Worm (Caenorhabditis elegans) whole organism, late embryonic: ENCODE measurements around the gene srd-17.

ENCODE experiments used
- C08G9.2 ChIP-seq: sonication (generic microtip); optimal IDR thresholded peaks from 2 replicates; lab custom pipeline; 2016; ENCODE audit warnings: mild to moderate bottlenecking, missing genetic modification characterization, moderate library complexity, missing compliant biosample characterization
- K02D7.2 ChIP-seq: sonication (generic microtip); optimal IDR thresholded peaks from 2 replicates; lab custom pipeline; 2017; ENCODE audit warnings: mild to moderate bottlenecking, missing genetic modification characterization, missing compliant biosample characterization
- K09A11.1 ChIP-seq: sonication (generic microtip); optimal IDR thresholded peaks from 2 replicates; lab custom pipeline; 2017; ENCODE audit warnings: antibody characterized with exemption, mild to moderate bottlenecking, missing genetic modification characterization, missing compliant biosample characterization; ENCODE audit not compliant: insufficient read depth
- T23F11.4 ChIP-seq: fragments of 200-800 bp; sonication (Bioruptor generic); optimal IDR thresholded peaks from 2 replicates; lab custom pipeline; 2018; ENCODE audit warnings: mild to moderate bottlenecking, missing genetic modification characterization, missing compliant biosample characterization
- ahr-1 ChIP-seq: sonication (generic microtip); optimal IDR thresholded peaks from 2 replicates; lab custom pipeline; 2016; ENCODE audit warnings: missing genetic modification characterization, missing compliant biosample characterization
- ceh-14 ChIP-seq: sonication (generic microtip); optimal IDR thresholded peaks from 2 replicates; lab custom pipeline; 2016; ENCODE audit warnings: missing genotype, missing genetic modification characterization, missing compliant biosample characterization
- ceh-2 ChIP-seq: sonication (generic microtip); optimal IDR thresholded peaks from 2 replicates; lab custom pipeline; 2016; ENCODE audit warnings: missing genotype, missing genetic modification characterization, missing compliant biosample characterization
- ceh-22 ChIP-seq: sonication (generic microtip); optimal IDR thresholded peaks from 2 replicates; lab custom pipeline; 2017; ENCODE audit warnings: missing biosample characterization, missing genetic modification characterization
- ceh-24 ChIP-seq: sonication (generic microtip); optimal IDR thresholded peaks from 2 replicates; lab custom pipeline; 2016; ENCODE audit warnings: mild to moderate bottlenecking, missing genetic modification characterization, missing compliant biosample characterization
- ceh-30 ChIP-seq: fragments of 150-350 bp; optimal IDR thresholded peaks from 2 replicates; lab custom pipeline; 2014; ENCODE audit warnings: missing biosample characterization, missing genetic modification characterization
- ceh-31 ChIP-seq: sonication (generic microtip); optimal IDR thresholded peaks from 2 replicates; lab custom pipeline; 2016; ENCODE audit warnings: missing genetic modification characterization, missing compliant biosample characterization
- ceh-45 ChIP-seq: fragments of 200-800 bp; sonication (Bioruptor generic); IDR thresholded peaks from 2 replicates; pipeline ENCODE4 v1.3.6; 2022; ENCODE audit warnings: missing genetic modification reagents, missing genetic modification characterization, missing compliant biosample characterization
- ceh-6 ChIP-seq: fragments of 200-800 bp; sonication (Bioruptor generic); optimal IDR thresholded peaks from 2 replicates; lab custom pipeline; 2018; ENCODE audit warnings: mild to moderate bottlenecking, missing genetic modification characterization, missing compliant biosample characterization
- ceh-9 ChIP-seq: sonication (generic microtip); optimal IDR thresholded peaks from 2 replicates; lab custom pipeline; 2016; ENCODE audit warnings: mild to moderate bottlenecking, missing genetic modification characterization, inconsistent platforms, missing compliant biosample characterization
- dve-1 ChIP-seq: sonication (generic microtip); optimal IDR thresholded peaks from 2 replicates; lab custom pipeline; 2017; ENCODE audit warnings: antibody characterized with exemption, mild to moderate bottlenecking, missing genetic modification characterization, missing compliant biosample characterization
- elt-2 ChIP-seq: sonication (generic microtip); optimal IDR thresholded peaks from 2 replicates; lab custom pipeline; 2016; ENCODE audit warnings: missing genetic modification reagents, missing genetic modification characterization, missing compliant biosample characterization
- ets-4 ChIP-seq: sonication (generic microtip); optimal IDR thresholded peaks from 2 replicates; lab custom pipeline; 2016; ENCODE audit warnings: missing genetic modification characterization, missing compliant biosample characterization
- gmeb-2 ChIP-seq: sonication (generic microtip); optimal IDR thresholded peaks from 2 replicates; lab custom pipeline; 2016; ENCODE audit warnings: missing genetic modification characterization, inconsistent platforms, missing compliant biosample characterization
- hlh-13 ChIP-seq: fragments of 200-800 bp; sonication (Bioruptor generic); optimal IDR thresholded peaks from 2 replicates; lab custom pipeline; 2018; ENCODE audit warnings: mild to moderate bottlenecking, missing genetic modification characterization, missing compliant biosample characterization
- hlh-15 ChIP-seq: sonication (generic microtip); optimal IDR thresholded peaks from 2 replicates; lab custom pipeline; 2016; ENCODE audit warnings: missing genetic modification characterization, missing compliant biosample characterization
- hlh-30 ChIP-seq: sonication (generic microtip); optimal IDR thresholded peaks from 2 replicates; lab custom pipeline; 2017; ENCODE audit warnings: antibody characterized with exemption, missing genetic modification characterization, missing compliant biosample characterization; ENCODE audit not compliant: insufficient read depth
- hlh-6 ChIP-seq: sonication (generic microtip); optimal IDR thresholded peaks from 2 replicates; lab custom pipeline; 2016; ENCODE audit warnings: missing genotype, missing genetic modification characterization, missing compliant biosample characterization
- madf-2 ChIP-seq: sonication (generic microtip); optimal IDR thresholded peaks from 2 replicates; lab custom pipeline; 2017; ENCODE audit warnings: missing genetic modification characterization, missing compliant biosample characterization
- mec-3 ChIP-seq: sonication (generic microtip); optimal IDR thresholded peaks from 2 replicates; lab custom pipeline; 2016; ENCODE audit warnings: borderline replicate concordance, missing genetic modification characterization, missing compliant biosample characterization
- odd-2 ChIP-seq: sonication (generic microtip); optimal IDR thresholded peaks from 2 replicates; lab custom pipeline; 2017; ENCODE audit warnings: antibody characterized with exemption, mild to moderate bottlenecking, missing genetic modification characterization, missing compliant biosample characterization
- pha-4 ChIP-seq: fragments of 150-350 bp; optimal IDR thresholded peaks from 2 replicates; lab custom pipeline; 2018; ENCODE audit warnings: missing biosample characterization, missing genetic modification reagents, missing genetic modification characterization
- pqm-1 ChIP-seq: sonication (generic microtip); optimal IDR thresholded peaks from 2 replicates; lab custom pipeline; 2016; ENCODE audit warnings: missing genetic modification characterization, missing compliant biosample characterization
- rnt-1 ChIP-seq: sonication (generic microtip); optimal IDR thresholded peaks from 2 replicates; lab custom pipeline; 2016; ENCODE audit warnings: missing genetic modification characterization, missing compliant biosample characterization
- sdc-2 ChIP-seq: sonication (generic microtip); optimal IDR thresholded peaks from 2 replicates; lab custom pipeline; 2016; ENCODE audit warnings: missing genotype, missing genetic modification characterization, missing compliant biosample characterization
- sox-4 ChIP-seq: sonication (generic microtip); optimal IDR thresholded peaks from 2 replicates; lab custom pipeline; 2017; ENCODE audit warnings: mild to moderate bottlenecking, missing genetic modification characterization, inconsistent platforms, missing compliant biosample characterization
- syd-9 ChIP-seq: sonication (generic microtip); optimal IDR thresholded peaks from 2 replicates; lab custom pipeline; 2016; ENCODE audit warnings: mild to moderate bottlenecking, missing genetic modification characterization, moderate library complexity, missing compliant biosample characterization
- tbx-2 ChIP-seq: sonication (generic microtip); optimal IDR thresholded peaks from 2 replicates; lab custom pipeline; 2016; ENCODE audit warnings: missing genetic modification characterization, missing compliant biosample characterization
- ttx-3 ChIP-seq: sonication (generic microtip); optimal IDR thresholded peaks from 2 replicates; lab custom pipeline; 2016; ENCODE audit warnings: missing genetic modification reagents, missing genetic modification characterization, missing compliant biosample characterization
- unc-42 ChIP-seq: sonication (generic microtip); optimal IDR thresholded peaks from 2 replicates; lab custom pipeline; 2016; ENCODE audit warnings: missing genotype, missing genetic modification characterization, missing compliant biosample characterization
- unc-55 ChIP-seq: sonication (generic microtip); optimal IDR thresholded peaks from 2 replicates; lab custom pipeline; 2017; ENCODE audit warnings: missing biosample characterization, missing genetic modification reagents, missing genetic modification characterization

Gene srd-17

ce11 chrV:13464123-13464522, 31.6 kb upstream of the srd-17 start:
- TF ChIP-seq gmeb-2 (tag; lab: Kevin White, UChicago): no peak
- TF ChIP-seq odd-2 (tag; lab: Kevin White, UChicago): no peak
- TF ChIP-seq dve-1 (tag; lab: Kevin White, UChicago): no peak
- no peak for TF ChIP-seq ahr-1 (tag; lab: Kevin White, UChicago)
- TF ChIP-seq rnt-1 (tag; lab: Kevin White, UChicago): no peak
- TF ChIP-seq ceh-9 (tag; lab: Kevin White, UChicago): no peak
- no peak for TF ChIP-seq sdc-2 (tag; lab: Kevin White, UChicago)

- TF ChIP-seq ets-4 (tag; lab: Kevin White, UChicago): peak; percentile 50
- peak; percentile 75 for TF ChIP-seq pqm-1
- TF ChIP-seq dve-1 (tag; lab: Kevin White, UChicago): peak; percentile 22
- peak; percentile 87 for TF ChIP-seq hlh-30 (tag; lab: Kevin White, UChicago)
- peak; percentile 63 for TF ChIP-seq elt-2 (tag; lab: Kevin White, UChicago)
- no peak for TF ChIP-seq hlh-15 (tag; lab: Kevin White, UChicago)
- TF ChIP-seq, all 69 proteins: peak for 5
Observed at ce11 chrV:13462974-13463373, 30.5 kb upstream of the srd-17 start, which contains the start of gene frm-10. TSS of gene frm-10 (plus strand) at chrV:13463207.

- no peak for TF ChIP-seq C08G9.2 (tag; lab: Kevin White, UChicago)
- TF ChIP-seq K02D7.2 (tag; lab: Kevin White, UChicago): no peak
- no peak for TF ChIP-seq ttx-3
- no peak for TF ChIP-seq ceh-14 (tag; lab: Kevin White, UChicago)
- no peak for TF ChIP-seq ceh-22 (tag; lab: Kevin White, UChicago)
- no peak for TF ChIP-seq rnt-1 (tag; lab: Kevin White, UChicago)
- TF ChIP-seq ceh-45 (GFP tag; lab: Robert Waterston, UW): no peak
- peak; percentile 75 for TF ChIP-seq unc-42 (tag; lab: Kevin White, UChicago)
- TF ChIP-seq ets-4 (tag; lab: Kevin White, UChicago): no peak
- no peak for TF ChIP-seq mec-3 (tag; lab: Kevin White, UChicago)
- no peak for TF ChIP-seq ahr-1 (tag; lab: Kevin White, UChicago)
- peak; percentile 22 for TF ChIP-seq ceh-31 (tag; lab: Kevin White, UChicago)
Observed at ce11 chrV:13459323-13459722, 26.8 kb upstream of the srd-17 start, which contains the start of gene bath-39. TSS of gene bath-39 (plus strand) at chrV:13459459.

- peak; percentile 22 for TF ChIP-seq unc-55 (GFP tag; lab: Kevin White, UChicago)
- TF ChIP-seq ceh-31 (tag; lab: Kevin White, UChicago): no peak
- TF ChIP-seq, all 69 proteins: peak for 1
Observed at ce11 chrV:13457858-13458257, 25.3 kb upstream of the srd-17 start, which contains the start of gene F25H9.2. TSS of gene F25H9.2 (plus strand) at chrV:13458083.

ce11 chrV:13455448-13455847, 22.9 kb upstream of the srd-17 start, which contains the start of gene lurp-3:
TSS of gene lurp-3 (plus strand) at chrV:13455748.
- TF ChIP-seq ceh-24 (tag; lab: Kevin White, UChicago) (no peak), rnt-1 (tag; lab: Kevin White, UChicago) (no peak), ets-4 (tag; lab: Kevin White, UChicago) (no peak), K09A11.1 (tag; lab: Kevin White, UChicago) (no peak), sox-4 (no peak), ceh-45 (GFP tag; lab: Robert Waterston, UW) (no peak), ceh-14 (tag; lab: Kevin White, UChicago) (no peak), hlh-6 (tag; lab: Kevin White, UChicago) (no peak), tbx-2 (tag; lab: Kevin White, UChicago) (no peak)

- TF ChIP-seq pha-4 (tag; lab: Kevin White, UChicago) (no peak), syd-9 (tag; lab: Kevin White, UChicago) (no peak), hlh-13 (no peak), ceh-30 (no peak), ceh-6 (GFP tag; lab: Kevin White, UChicago) (no peak), ceh-31 (tag; lab: Kevin White, UChicago) (no peak), ceh-9 (tag; lab: Kevin White, UChicago) (no peak), ceh-2 (tag; lab: Kevin White, UChicago) (no peak), ceh-22 (tag; lab: Kevin White, UChicago) (no peak), madf-2 (no peak), ets-4 (tag; lab: Kevin White, UChicago) (no peak), hlh-15 (tag; lab: Kevin White, UChicago) (no peak), T23F11.4 (GFP tag; lab: Kevin White, UChicago) (no peak), rnt-1 (tag; lab: Kevin White, UChicago) (no peak)
Observed at ce11 chrV:13453334-13453733, 20.8 kb upstream of the srd-17 start, which contains the start of gene lurp-2. TSS of gene lurp-2 (plus strand) at chrV:13453634.
